Worm (Caenorhabditis elegans) whole organism, L2 larva: Measurements from ENCODE around the gene inx-3.

Source experiments
- C34F6.9 ChIP-seq: fragments of 150-350 bp; optimal IDR thresholded peaks from 2 replicates; lab custom pipeline; 2014; ENCODE audit warnings: missing biosample characterization, missing genetic modification characterization
- F13H6.1 ChIP-seq: sonication (generic microtip); optimal IDR thresholded peaks from 2 replicates; lab custom pipeline; 2016; ENCODE audit warnings: missing genetic modification characterization, missing compliant biosample characterization
- Y55F3AM.14 ChIP-seq: fragments of 200-800 bp; sonication (Bioruptor generic); optimal IDR thresholded peaks from 2 replicates; lab custom pipeline; 2018; ENCODE audit warnings: mild to moderate bottlenecking, missing genetic modification characterization, missing compliant biosample characterization
- alr-1 ChIP-seq: fragments of 150-350 bp; optimal IDR thresholded peaks from 2 replicates; lab custom pipeline; 2014; ENCODE audit warnings: missing biosample characterization, missing genetic modification characterization
- aly-2 ChIP-seq: fragments of 150-350 bp; optimal IDR thresholded peaks from 2 replicates; lab custom pipeline; 2014; ENCODE audit warnings: missing biosample characterization, missing genetic modification characterization
- blmp-1 ChIP-seq: sonication (generic microtip); optimal IDR thresholded peaks from 2 replicates; lab custom pipeline; 2017; ENCODE audit warnings: missing genetic modification characterization, mild to moderate bottlenecking, missing compliant biosample characterization, antibody characterized with exemption, moderate library complexity; ENCODE audit not compliant: insufficient read depth
- ceh-16 ChIP-seq: fragments of 150-350 bp; optimal IDR thresholded peaks from 2 replicates; lab custom pipeline; 2014; ENCODE audit warnings: missing biosample characterization, missing genetic modification characterization
- ceh-82 ChIP-seq: fragments of 150-350 bp; optimal IDR thresholded peaks from 2 replicates; lab custom pipeline; 2014; ENCODE audit warnings: missing biosample characterization, missing genetic modification characterization
- crh-2 ChIP-seq: sonication (generic microtip); optimal IDR thresholded peaks from 2 replicates; lab custom pipeline; 2017; ENCODE audit warnings: missing biosample characterization, missing genetic modification characterization
- egl-27 ChIP-seq: sonication (generic microtip); optimal IDR thresholded peaks from 3 replicates; lab custom pipeline; 2017; ENCODE audit warnings: missing biosample characterization, missing genetic modification reagents, missing genetic modification characterization
- fos-1 ChIP-seq: fragments of 150-350 bp; optimal IDR thresholded peaks from 2 replicates; lab custom pipeline; 2014; ENCODE audit warnings: missing biosample characterization, missing genetic modification characterization
- gmeb-1 ChIP-seq: fragments of 150-350 bp; optimal IDR thresholded peaks from 2 replicates; lab custom pipeline; 2014; ENCODE audit warnings: missing biosample characterization, missing genetic modification characterization
- lin-11 ChIP-seq: fragments of 150-350 bp; sonication (generic microtip); optimal IDR thresholded peaks from 2 replicates; lab custom pipeline; 2014; ENCODE audit warnings: missing biosample characterization, missing genetic modification characterization, inconsistent platforms, mixed read lengths
- lin-13 ChIP-seq: fragments of 150-350 bp; optimal IDR thresholded peaks from 2 replicates; lab custom pipeline; 2014; ENCODE audit warnings: missing biosample characterization, missing genetic modification reagents, missing genetic modification characterization
- lin-39 ChIP-seq: fragments of 150-350 bp; optimal IDR thresholded peaks from 2 replicates; lab custom pipeline; 2014; ENCODE audit warnings: missing biosample characterization, missing genetic modification reagents, missing genetic modification characterization
- lsy-2 ChIP-seq, 2 experiments: fragments of 150-350 bp in 1 of 2; sonication (generic microtip) in 1 of 2; optimal IDR thresholded peaks; 2 replicates each; lab custom pipeline; 2014 to 2017; ENCODE audit warnings: missing biosample characterization in 2 of 2, missing genetic modification characterization in 2 of 2
- mab-5 ChIP-seq: fragments of 150-350 bp; optimal IDR thresholded peaks from 2 replicates; lab custom pipeline; 2014; ENCODE audit warnings: missing biosample characterization, missing genetic modification characterization
- mbf-1 ChIP-seq: sonication (generic microtip); optimal IDR thresholded peaks from 2 replicates; lab custom pipeline; 2017; ENCODE audit warnings: missing biosample characterization, missing genetic modification characterization
- nhr-12 ChIP-seq: fragments of 150-350 bp; optimal IDR thresholded peaks from 2 replicates; lab custom pipeline; 2014; ENCODE audit warnings: missing biosample characterization, missing genetic modification characterization
- nhr-129 ChIP-seq: fragments of 150-350 bp; optimal IDR thresholded peaks from 2 replicates; lab custom pipeline; 2014; ENCODE audit warnings: missing biosample characterization, missing genetic modification characterization
- nhr-21 ChIP-seq: fragments of 150-350 bp; optimal IDR thresholded peaks from 2 replicates; lab custom pipeline; 2014; ENCODE audit warnings: missing biosample characterization, missing genetic modification characterization
- nhr-25 ChIP-seq: fragments of 150-350 bp; sonication (generic microtip); optimal IDR thresholded peaks from 3 replicates; lab custom pipeline; 2014; ENCODE audit warnings: missing biosample characterization, missing genetic modification characterization
- nhr-6 ChIP-seq: fragments of 150-350 bp; optimal IDR thresholded peaks from 2 replicates; lab custom pipeline; 2014; ENCODE audit warnings: missing biosample characterization, missing genetic modification characterization
- nhr-77 ChIP-seq: fragments of 150-350 bp; optimal IDR thresholded peaks from 2 replicates; lab custom pipeline; 2014; ENCODE audit warnings: missing biosample characterization, missing genetic modification characterization
- peb-1 ChIP-seq: fragments of 150-350 bp; optimal IDR thresholded peaks from 2 replicates; lab custom pipeline; 2014; ENCODE audit warnings: missing biosample characterization, missing genetic modification characterization
- sem-4 ChIP-seq: fragments of 150-350 bp; optimal IDR thresholded peaks from 2 replicates; lab custom pipeline; 2014; ENCODE audit warnings: missing biosample characterization, missing genetic modification reagents, missing genetic modification characterization
- sma-3 ChIP-seq: sonication (generic microtip); optimal IDR thresholded peaks from 2 replicates; lab custom pipeline; 2016; ENCODE audit warnings: missing genetic modification reagents, missing genetic modification characterization, missing compliant biosample characterization
- sma-9 ChIP-seq, 2 experiments: fragments of 150-350 bp in 1 of 2; sonication (generic microtip) in 1 of 2; optimal IDR thresholded peaks; 2 replicates each; lab custom pipeline; 2014 to 2016; ENCODE audit warnings: missing genetic modification characterization in 2 of 2, mild to moderate bottlenecking in 1 of 2, missing biosample characterization in 1 of 2, missing compliant biosample characterization in 1 of 2, missing genetic modification reagents in 1 of 2, moderate library complexity in 1 of 2
- snpc-4 ChIP-seq: fragments of 150-350 bp; optimal IDR thresholded peaks from 2 replicates; lab custom pipeline; 2014; ENCODE audit warnings: missing biosample characterization, missing genetic modification characterization
- unc-39 ChIP-seq: fragments of 150-350 bp; optimal IDR thresholded peaks from 2 replicates; lab custom pipeline; 2014; ENCODE audit warnings: missing biosample characterization, missing genetic modification characterization
- unc-55 ChIP-seq: fragments of 150-350 bp; sonication (generic microtip); optimal IDR thresholded peaks from 3 replicates; lab custom pipeline; 2014; ENCODE audit warnings: missing biosample characterization, missing genetic modification reagents, missing genetic modification characterization
- unc-62 ChIP-seq: fragments of 150-350 bp; optimal IDR thresholded peaks from 2 replicates; lab custom pipeline; 2014; ENCODE audit warnings: missing biosample characterization, missing genetic modification reagents, missing genetic modification characterization
- zag-1 ChIP-seq: fragments of 150-350 bp; optimal IDR thresholded peaks from 2 replicates; lab custom pipeline; 2014; ENCODE audit warnings: missing biosample characterization, missing genetic modification characterization
- ztf-11 ChIP-seq: sonication (generic microtip); optimal IDR thresholded peaks from 2 replicates; lab custom pipeline; 2017; ENCODE audit warnings: missing biosample characterization, missing genetic modification characterization

Gene inx-3

DNA sequence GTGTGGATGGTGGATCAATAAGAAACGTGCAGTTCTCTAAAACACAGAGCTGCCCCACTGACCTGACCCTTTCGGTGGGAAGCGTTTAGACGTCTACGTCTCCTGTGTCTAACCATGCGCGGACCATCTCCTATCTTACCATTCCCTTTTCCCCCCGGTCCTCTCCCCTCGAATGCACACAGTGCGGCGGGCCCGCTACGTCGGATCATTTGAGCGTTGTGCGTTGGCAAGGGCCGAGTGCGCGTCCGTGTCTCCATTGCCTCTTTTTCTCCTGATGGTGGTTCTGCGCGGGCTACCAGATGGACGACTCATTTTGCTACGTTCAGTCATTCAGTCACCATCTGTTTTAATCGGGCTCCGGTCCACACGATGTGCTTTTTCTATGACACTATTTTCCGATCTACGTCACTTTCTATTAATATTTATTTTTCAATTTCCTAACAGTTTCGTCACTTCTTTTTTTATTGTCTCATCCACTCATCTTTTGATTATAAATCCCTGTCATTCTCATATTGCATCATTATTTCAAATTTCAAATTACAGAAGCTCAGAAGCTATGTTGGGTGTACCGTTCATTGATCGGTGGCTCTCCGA lies at the start of gene inx-3:
Gene inx-3 (plus strand): TSS at position 544 of the 594 bp plus-strand sequence.
- TF ChIP-seq Y55F3AM.14 (GFP tag; lab: Kevin White, UChicago) (no peak), nhr-77 (no peak), nhr-6 (tag; lab: Kevin White, UChicago) (no peak), aly-2 (tag; lab: Kevin White, UChicago) (no peak), C34F6.9 (no peak), blmp-1 (tag; lab: Kevin White, UChicago) (no peak), sma-9 (GFP tag; optimal IDR thresholded peaks at IDR 0.05; lab: Kevin White, UChicago) (no peak), sma-9 (tag; optimal IDR thresholded peaks at IDR 0.05; lab: Kevin White, UChicago) (no peak), fos-1 (tag; lab: Kevin White, UChicago) (no peak)

DNA sequence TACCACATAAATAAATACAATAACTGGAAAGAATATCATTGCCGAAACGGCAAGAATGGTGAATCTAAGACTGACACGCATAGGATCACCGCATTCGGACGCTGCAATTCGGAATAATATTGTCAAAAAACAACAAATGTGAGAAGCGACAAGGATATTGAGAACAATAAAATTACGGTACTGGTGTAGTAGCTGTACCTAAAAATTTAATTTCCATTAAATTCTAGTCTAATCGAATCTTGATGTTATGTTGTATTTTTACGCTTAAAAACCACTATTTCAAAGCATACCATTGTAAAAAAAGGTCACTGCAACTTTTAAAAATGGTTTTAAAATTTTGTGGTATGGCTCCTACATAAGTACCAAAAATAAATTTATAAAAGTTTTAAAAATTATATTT lies 47.2 kb upstream of the inx-3 start, which contains the start of gene mig-23:
Gene mig-23 (minus strand): TSS at position 101 of the 400 bp plus-strand sequence.
- TF ChIP-seq unc-55 (GFP tag; lab: Kevin White, UChicago): no peak
- no peak for TF ChIP-seq ceh-82 (tag; lab: Kevin White, UChicago)
- no peak for TF ChIP-seq sem-4 (tag; lab: Kevin White, UChicago)
- TF ChIP-seq, all 48 proteins: peak for 0

DNA sequence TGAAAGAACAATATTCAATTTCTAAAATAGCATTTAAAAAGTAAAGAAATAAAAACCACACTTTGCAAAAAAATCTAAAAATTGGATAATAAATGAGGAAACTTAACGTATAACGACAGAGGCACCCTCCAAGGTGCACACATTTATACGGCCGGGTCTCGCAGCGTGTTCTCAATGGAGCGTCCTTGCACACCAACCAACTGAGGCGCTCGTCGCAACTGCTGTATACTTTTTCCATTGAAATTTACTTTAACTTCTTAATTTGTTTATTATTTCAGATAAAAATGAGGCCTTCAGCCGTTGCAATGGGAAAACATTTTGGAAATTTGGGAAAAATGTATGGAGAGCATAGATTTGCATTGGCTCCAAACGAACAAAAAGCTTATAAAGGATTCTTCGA lies 42.8 kb upstream of the inx-3 start, which contains the start of the genes R07E4.5 and R07E4.3:
Gene R07E4.5 (minus strand): TSS at position 1 of the 400 bp plus-strand sequence.
Gene R07E4.3 (plus strand): TSS at position 285 of the 400 bp plus-strand sequence.
- no peak for TF ChIP-seq peb-1
- peak; percentile 74 for TF ChIP-seq sma-3
- peak; percentile 68 for TF ChIP-seq gmeb-1 (tag; lab: Kevin White, UChicago)
- no peak for TF ChIP-seq ceh-16 (tag; lab: Kevin White, UChicago)
- TF ChIP-seq nhr-21 (tag; lab: Kevin White, UChicago): peak; percentile 62
- TF ChIP-seq nhr-25 (tag; lab: Kevin White, UChicago): peak; percentile 67
- peak; percentile 54 for TF ChIP-seq sem-4 (tag; lab: Kevin White, UChicago)
- TF ChIP-seq lsy-2 (tag; optimal IDR thresholded peaks at IDR 0.05; lab: Kevin White, UChicago): peak in 1 of 2 experiments; percentile 80
- TF ChIP-seq nhr-129 (tag; lab: Kevin White, UChicago): peak; percentile 79
- TF ChIP-seq snpc-4 (tag; lab: Kevin White, UChicago): peak; percentile 0
- TF ChIP-seq C34F6.9: peak; percentile 67
- TF ChIP-seq blmp-1 (tag; lab: Kevin White, UChicago): peak; percentile 13
- peak; percentile 11 for TF ChIP-seq egl-27
- TF ChIP-seq mbf-1 (tag; lab: Kevin White, UChicago): no peak
- peak; percentile 71 for TF ChIP-seq F13H6.1 (tag; lab: Kevin White, UChicago)
- no peak for TF ChIP-seq lin-39 (tag; lab: Kevin White, UChicago)
- TF ChIP-seq mab-5 (tag; lab: Kevin White, UChicago): no peak
- peak; percentile 91 for TF ChIP-seq unc-55 (GFP tag; lab: Kevin White, UChicago)
- peak; percentile 13 for TF ChIP-seq nhr-6 (tag; lab: Kevin White, UChicago)
- peak; percentile 77 for TF ChIP-seq lin-11
- TF ChIP-seq fos-1 (tag; lab: Kevin White, UChicago): peak; percentile 58
- TF ChIP-seq unc-39 (tag; lab: Kevin White, UChicago): no peak
- peak; percentile 70 for TF ChIP-seq crh-2 (tag; lab: Kevin White, UChicago)
- TF ChIP-seq lin-13: peak; percentile 77
- peak; percentile 81 for TF ChIP-seq sma-9 (GFP tag; optimal IDR thresholded peaks at IDR 0.05; lab: Kevin White, UChicago)
- no peak for TF ChIP-seq sma-9 (tag; optimal IDR thresholded peaks at IDR 0.05; lab: Kevin White, UChicago)

DNA sequence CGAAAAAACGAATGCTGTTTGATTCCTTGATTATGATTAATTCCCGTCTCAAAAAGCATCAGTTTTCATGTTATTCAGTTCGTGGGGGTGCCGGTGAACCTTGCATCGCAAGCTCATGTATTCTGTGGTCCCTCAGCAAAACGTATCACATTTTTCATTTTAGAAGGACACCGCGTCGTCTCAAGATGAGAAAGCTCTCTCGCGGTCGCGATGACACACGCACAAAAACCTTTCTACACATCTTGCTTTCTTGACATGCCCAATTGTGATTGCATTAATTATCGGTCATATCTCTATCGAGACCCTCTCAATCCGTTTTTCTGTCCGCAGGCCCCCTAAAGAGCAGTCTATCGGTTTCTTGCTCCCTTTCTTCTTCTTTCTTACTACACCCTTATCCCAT lies 39.8 kb upstream of the inx-3 start:
- no peak for TF ChIP-seq egl-27
- TF ChIP-seq unc-62 (GFP tag; lab: Kevin White, UChicago): no peak
- no peak for TF ChIP-seq nhr-12 (tag; lab: Kevin White, UChicago)
- TF ChIP-seq sma-9 (GFP tag; optimal IDR thresholded peaks at IDR 0.05; lab: Kevin White, UChicago): no peak
- no peak for TF ChIP-seq sma-9 (tag; optimal IDR thresholded peaks at IDR 0.05; lab: Kevin White, UChicago)
- no peak for TF ChIP-seq alr-1
- TF ChIP-seq zag-1 (tag; lab: Kevin White, UChicago): no peak
- TF ChIP-seq unc-55 (GFP tag; lab: Kevin White, UChicago): no peak
- no peak for TF ChIP-seq ztf-11 (tag; lab: Kevin White, UChicago)
- TF ChIP-seq blmp-1 (tag; lab: Kevin White, UChicago): no peak
- no peak for TF ChIP-seq mbf-1 (tag; lab: Kevin White, UChicago)
- TF ChIP-seq ceh-82 (tag; lab: Kevin White, UChicago): no peak
- no peak for TF ChIP-seq nhr-25 (tag; lab: Kevin White, UChicago)
